Worm (Caenorhabditis elegans) whole organism, L4 larva: ENCODE measurements around the gene dif-1.

Experiments
- Y48G9A.11 ChIP-seq: fragments of 200-800 bp; sonication (Bioruptor generic); IDR thresholded peaks from 2 replicates; pipeline ENCODE4 v1.3.6; 2022; ENCODE audit warnings: missing genetic modification reagents, missing genetic modification characterization, missing compliant biosample characterization
- ZK546.5 ChIP-seq, 2 experiments: sonication (generic microtip); optimal IDR thresholded peaks; 2 replicates each; lab custom pipeline; 2017; ENCODE audit warnings: missing biosample characterization in 2 of 2, missing genetic modification characterization in 2 of 2
- ctbp-1 ChIP-seq: fragments of 200-800 bp; sonication (Bioruptor generic); IDR thresholded peaks from 2 replicates; pipeline ENCODE4 v1.3.6; 2022; ENCODE audit warnings: missing genetic modification reagents, missing genetic modification characterization, missing compliant biosample characterization
- daf-16 ChIP-seq, 3 experiments: sonication (generic microtip); optimal IDR thresholded peaks; 2 replicates each; lab custom pipeline; 2016 to 2017; ENCODE audit warnings: missing genetic modification characterization in 3 of 3, missing genetic modification reagents in 3 of 3, mild to moderate bottlenecking in 2 of 3, missing compliant biosample characterization in 2 of 3, missing biosample characterization in 1 of 3, moderate library complexity in 1 of 3
- hlh-30 ChIP-seq: sonication (generic microtip); optimal IDR thresholded peaks from 2 replicates; lab custom pipeline; 2017; ENCODE audit warnings: antibody characterized with exemption, mild to moderate bottlenecking, missing genetic modification characterization, missing compliant biosample characterization; ENCODE audit not compliant: insufficient read depth
- mep-1 ChIP-seq: fragments of 150-350 bp; sonication (generic microtip); optimal IDR thresholded peaks from 3 replicates; lab custom pipeline; 2014; ENCODE audit warnings: missing biosample characterization, missing genetic modification characterization
- nhr-25 ChIP-seq: sonication (generic microtip); optimal IDR thresholded peaks from 2 replicates; lab custom pipeline; 2017; ENCODE audit warnings: missing genetic modification characterization, mild to moderate bottlenecking, missing compliant biosample characterization, antibody characterized with exemption, moderate library complexity, borderline replicate concordance; ENCODE audit not compliant: insufficient read depth
- nhr-77 ChIP-seq: fragments of 150-350 bp; optimal IDR thresholded peaks from 2 replicates; lab custom pipeline; 2014; ENCODE audit warnings: missing biosample characterization, missing genetic modification characterization
- skn-1 ChIP-seq: fragments of 150-350 bp; optimal IDR thresholded peaks from 2 replicates; lab custom pipeline; 2014; ENCODE audit warnings: missing biosample characterization, missing genetic modification characterization
- zag-1 ChIP-seq: fragments of 150-350 bp; optimal IDR thresholded peaks from 2 replicates; lab custom pipeline; 2014; ENCODE audit warnings: missing biosample characterization, missing genetic modification characterization

- no peak for TF ChIP-seq skn-1 (tag; lab: Kevin White, UChicago)
- no peak for TF ChIP-seq ZK546.5 (tag; optimal IDR thresholded peaks at IDR 0.05; lab: Kevin White, UChicago)
- no peak for TF ChIP-seq nhr-25 (tag; lab: Kevin White, UChicago)
- no peak for TF ChIP-seq Y48G9A.11
- TF ChIP-seq nhr-77 (tag; lab: Kevin White, UChicago), result no peak
- TF ChIP-seq hlh-30 (tag; lab: Kevin White, UChicago), result no peak
- no peak for TF ChIP-seq ctbp-1 (GFP tag; lab: Robert Waterston, UW)
- TF ChIP-seq mep-1 (tag; lab: Kevin White, UChicago), result no peak
- no peak for TF ChIP-seq daf-16 (GFP tag; optimal IDR thresholded peaks at IDR 0.05; lab: Kevin White, UChicago)
- TF ChIP-seq daf-16 (tag; optimal IDR thresholded peaks at IDR 0.05; lab: Kevin White, UChicago), result no peak
- no peak for TF ChIP-seq zag-1 (tag; lab: Kevin White, UChicago)
Measured at ce11 chrIV:7588631-7589030, 35.8 kb upstream of the dif-1 start, which contains the start of gene cla-1.
